Fruit fly (Drosophila melanogaster) whole organism, embryonic: ENCODE measurements around the gene Fibp.

Experiments used
- Awh ChIP-seq: fragments of 200-800 bp; sonication (Bioruptor generic); IDR thresholded peaks from 2 replicates; pipeline ENCODE4, ENCODE4 v1.3.6; 2022; ENCODE audit warnings: missing biosample characterization, missing genetic modification characterization
- Blimp-1 ChIP-seq: fragments of 200-800 bp; sonication (Bioruptor generic); optimal IDR thresholded peaks from 3 replicates; lab custom pipeline; 2018; ENCODE audit warnings: missing biosample characterization, missing genetic modification characterization, mild to moderate bottlenecking, moderate library complexity, missing genetic modification reagents
- CG10274 ChIP-seq: fragments of 200-800 bp; sonication (Bioruptor generic); optimal IDR thresholded peaks from 3 replicates; lab custom pipeline; 2017; ENCODE audit warnings: missing biosample characterization, mild to moderate bottlenecking, missing genetic modification characterization
- CG10366 ChIP-seq: fragments of 200-800 bp; sonication (Bioruptor generic); IDR thresholded peaks from 2 replicates; pipeline ENCODE4 v1.3.6; 2022; ENCODE audit warnings: missing biosample characterization, missing genetic modification characterization
- CG10979 ChIP-seq: fragments of 200-800 bp; sonication (Bioruptor generic); optimal IDR thresholded peaks from 2 replicates; lab custom pipeline; 2018; ENCODE audit warnings: missing biosample characterization, mild to moderate bottlenecking, missing genetic modification characterization, moderate library complexity
- CG12155 ChIP-seq: fragments of 200-800 bp; sonication (Bioruptor generic); optimal IDR thresholded peaks from 3 replicates; lab custom pipeline; 2016; ENCODE audit warnings: missing biosample characterization, missing genetic modification characterization
- CG12659 ChIP-seq: fragments of 200-800 bp; sonication (Bioruptor generic); optimal IDR thresholded peaks from 3 replicates; lab custom pipeline; 2017; ENCODE audit warnings: mild to moderate bottlenecking, missing biosample characterization, missing genetic modification reagents, missing genetic modification characterization
- CG17912 ChIP-seq: fragments of 200-800 bp; sonication (Bioruptor generic); optimal IDR thresholded peaks from 2 replicates; lab custom pipeline; 2018; ENCODE audit warnings: missing biosample characterization, mild to moderate bottlenecking, missing genetic modification characterization
- CG1792 ChIP-seq: fragments of 200-800 bp; sonication (Bioruptor generic); optimal IDR thresholded peaks from 2 replicates; lab custom pipeline; 2016; ENCODE audit warnings: missing biosample characterization, missing genetic modification characterization
- CG18262 ChIP-seq: fragments of 200-800 bp; optimal IDR thresholded peaks from 3 replicates; lab custom pipeline; 2019; ENCODE audit warnings: missing biosample characterization, mild to moderate bottlenecking, missing genetic modification characterization, moderate library complexity
- CG2199 ChIP-seq: fragments of 200-800 bp; sonication (Bioruptor generic); IDR thresholded peaks from 3 replicates; pipeline ENCODE4 v1.3.6; 2022; ENCODE audit warnings: missing biosample characterization, missing genetic modification characterization
- CG2712 ChIP-seq: fragments of 200-800 bp; optimal IDR thresholded peaks from 3 replicates; lab custom pipeline; 2019; ENCODE audit warnings: missing biosample characterization, mild to moderate bottlenecking, missing genetic modification characterization, moderate library complexity
- CG33213 ChIP-seq: fragments of 200-800 bp; sonication (Bioruptor generic); optimal IDR thresholded peaks from 3 replicates; lab custom pipeline; 2016; ENCODE audit warnings: missing biosample characterization, missing genetic modification characterization
- CG33557 ChIP-seq: fragments of 200-800 bp; sonication (Bioruptor generic); optimal IDR thresholded peaks from 2 replicates; lab custom pipeline; 2019; ENCODE audit warnings: missing biosample characterization, mild to moderate bottlenecking, missing genetic modification characterization, moderate library complexity
- CG3838 ChIP-seq: fragments of 200-800 bp; sonication (Bioruptor generic); optimal IDR thresholded peaks from 3 replicates; lab custom pipeline; 2016; ENCODE audit warnings: missing biosample characterization, missing genetic modification characterization
- CG6254 ChIP-seq: fragments of 200-800 bp; sonication (Bioruptor generic); optimal IDR thresholded peaks from 3 replicates; lab custom pipeline; 2017; ENCODE audit warnings: mild to moderate bottlenecking, missing biosample characterization, missing genetic modification reagents, missing genetic modification characterization
- CG7745 ChIP-seq: fragments of 200-800 bp; sonication (Bioruptor generic); optimal IDR thresholded peaks from 2 replicates; lab custom pipeline; 2018; ENCODE audit warnings: missing biosample characterization, mild to moderate bottlenecking, missing genetic modification characterization, moderate library complexity
- CG7987 ChIP-seq: fragments of 200-800 bp; sonication (Bioruptor generic); optimal IDR thresholded peaks from 2 replicates; lab custom pipeline; 2018; ENCODE audit warnings: missing biosample characterization, mild to moderate bottlenecking, missing genetic modification characterization, moderate library complexity
- CG8478 ChIP-seq: fragments of >200 bp; optimal IDR thresholded peaks from 2 replicates; lab custom pipeline; 2018
- Chrac-16 ChIP-seq: fragments of 200-800 bp; sonication (Bioruptor generic); optimal IDR thresholded peaks from 3 replicates; lab custom pipeline; 2016; ENCODE audit warnings: missing biosample characterization, missing genetic modification characterization
- Doc3 ChIP-seq: fragments of 200-800 bp; sonication (Bioruptor generic); IDR thresholded peaks from 3 replicates; pipeline ENCODE4 v1.3.6; 2022; ENCODE audit warnings: missing biosample characterization, missing genetic modification characterization; ENCODE audit not compliant: partially characterized antibody
- HLHmδ ChIP-seq: fragments of 200-800 bp; sonication (Bioruptor generic); optimal IDR thresholded peaks from 2 replicates; lab custom pipeline; 2018; ENCODE audit warnings: missing biosample characterization, mild to moderate bottlenecking, missing genetic modification characterization, moderate library complexity
- Lpt ChIP-seq: fragments of >200 bp; optimal IDR thresholded peaks from 2 replicates; lab custom pipeline; 2018; ENCODE audit warnings: missing biosample characterization, missing genetic modification characterization
- MESR4 ChIP-seq: fragments of 200-800 bp; sonication (Bioruptor generic); optimal IDR thresholded peaks from 2 replicates; lab custom pipeline; 2018; ENCODE audit warnings: missing biosample characterization, mild to moderate bottlenecking, missing genetic modification characterization, moderate library complexity
- Neu2 ChIP-seq: fragments of 200-800 bp; sonication (Bioruptor generic); optimal IDR thresholded peaks from 3 replicates; lab custom pipeline; 2016; ENCODE audit warnings: missing biosample characterization, missing genetic modification characterization, borderline replicate concordance
- Pdp1 ChIP-seq, 2 experiments: fragments of 200-800 bp; sonication (Bioruptor generic); optimal IDR thresholded peaks; 3 replicates each; lab custom pipeline; 2016; ENCODE audit warnings: missing biosample characterization in 2 of 2, missing genetic modification characterization in 2 of 2, mild to moderate bottlenecking in 1 of 2, moderate library complexity in 1 of 2
- Rfx ChIP-seq: fragments of 200-800 bp; sonication (Bioruptor generic); IDR thresholded peaks from 2 replicates; pipeline ENCODE4 v1.3.6; 2022; ENCODE audit warnings: missing biosample characterization, missing genetic modification characterization
- Scr ChIP-seq: fragments of 200-800 bp; sonication (Bioruptor generic); IDR thresholded peaks from 2 replicates; pipeline ENCODE4 v1.3.6; 2022; ENCODE audit warnings: missing biosample characterization, missing genetic modification characterization; ENCODE audit not compliant: partially characterized antibody
- Stat92E ChIP-seq, 3 experiments: fragments of >200 bp in 2 of 3; fragments of 200-800 bp in 1 of 3; sonication (Bioruptor generic) in 1 of 3; optimal IDR thresholded peaks; 2 replicates each; lab custom pipeline; 2017 to 2019; ENCODE audit warnings: missing biosample characterization in 3 of 3, missing genetic modification characterization in 3 of 3, mild to moderate bottlenecking in 1 of 3, moderate library complexity in 1 of 3
- YL-1 ChIP-seq: fragments of 200-800 bp; sonication (Bioruptor generic); optimal IDR thresholded peaks from 3 replicates; lab custom pipeline; 2017; ENCODE audit warnings: missing biosample characterization, mild to moderate bottlenecking, missing genetic modification characterization
- ab ChIP-seq: fragments of 200-800 bp; sonication (Bioruptor generic); optimal IDR thresholded peaks from 2 replicates; lab custom pipeline; 2016; ENCODE audit warnings: missing biosample characterization, missing genetic modification characterization
- bcd ChIP-seq: fragments of 200-800 bp; sonication (Bioruptor generic); optimal IDR thresholded peaks from 2 replicates; lab custom pipeline; 2017; ENCODE audit warnings: missing biosample characterization, mild to moderate bottlenecking, missing genetic modification characterization
- bsh ChIP-seq, 2 experiments: fragments of 200-800 bp; sonication (Bioruptor generic); optimal IDR thresholded peaks; 2 replicates each; lab custom pipeline; 2017 to 2018; ENCODE audit warnings: mild to moderate bottlenecking in 2 of 2, missing biosample characterization in 2 of 2, missing genetic modification characterization in 2 of 2, moderate library complexity in 1 of 2
- chm ChIP-seq: fragments of 200-800 bp; sonication (Bioruptor generic); IDR thresholded peaks from 2 replicates; pipeline ENCODE4 v1.3.6; 2022; ENCODE audit warnings: missing biosample characterization, missing genetic modification characterization
- da ChIP-seq: fragments of 200-800 bp; sonication (Bioruptor generic); optimal IDR thresholded peaks from 2 replicates; lab custom pipeline; 2016; ENCODE audit warnings: missing biosample characterization, missing genetic modification characterization
- fd102C ChIP-seq: fragments of 200-800 bp; sonication (Bioruptor generic); optimal IDR thresholded peaks from 2 replicates; lab custom pipeline; 2018; ENCODE audit warnings: missing biosample characterization, mild to moderate bottlenecking, missing genetic modification characterization, moderate library complexity
- fd3F ChIP-seq: fragments of 200-800 bp; sonication (Bioruptor generic); optimal IDR thresholded peaks from 2 replicates; lab custom pipeline; 2018; ENCODE audit warnings: missing biosample characterization, mild to moderate bottlenecking, missing genetic modification characterization, moderate library complexity
- gcm2 ChIP-seq: fragments of 200-800 bp; sonication (Bioruptor generic); optimal IDR thresholded peaks from 2 replicates; lab custom pipeline; 2016; ENCODE audit warnings: missing biosample characterization, missing genetic modification characterization
- gfzf ChIP-seq: fragments of 200-800 bp; sonication (Bioruptor generic); optimal IDR thresholded peaks from 2 replicates; lab custom pipeline; 2016; ENCODE audit warnings: missing biosample characterization, mild to moderate bottlenecking, missing genetic modification characterization, moderate library complexity
- jigr1 ChIP-seq: fragments of 200-800 bp; sonication (Bioruptor generic); IDR thresholded peaks from 3 replicates; pipeline ENCODE4 v1.3.6; 2022; ENCODE audit warnings: missing biosample characterization, missing genetic modification characterization
- lbe ChIP-seq: fragments of 200-800 bp; sonication (Bioruptor generic); optimal IDR thresholded peaks from 2 replicates; lab custom pipeline; 2016; ENCODE audit warnings: missing biosample characterization, mild to moderate bottlenecking, missing genetic modification characterization
- mld ChIP-seq: fragments of 200-800 bp; sonication (Bioruptor generic); IDR thresholded peaks from 3 replicates; pipeline ENCODE4 v1.3.6; 2022; ENCODE audit warnings: missing biosample characterization, missing genetic modification characterization; ENCODE audit not compliant: partially characterized antibody
- pb ChIP-seq: fragments of 200-800 bp; sonication (Bioruptor generic); optimal IDR thresholded peaks from 3 replicates; lab custom pipeline; 2016; ENCODE audit warnings: missing biosample characterization, missing genetic modification characterization
- seq ChIP-seq: fragments of 200-800 bp; sonication (Bioruptor generic); IDR thresholded peaks from 2 replicates; pipeline ENCODE4 v1.3.6; 2022; ENCODE audit warnings: missing biosample characterization, missing genetic modification characterization
- slou ChIP-seq: fragments of 200-800 bp; sonication (Bioruptor generic); optimal IDR thresholded peaks from 3 replicates; lab custom pipeline; 2016; ENCODE audit warnings: missing biosample characterization, missing genetic modification characterization
- so ChIP-seq: fragments of 200-800 bp; sonication (Bioruptor generic); IDR thresholded peaks from 3 replicates; pipeline ENCODE4 v1.3.6; 2022; ENCODE audit warnings: missing biosample characterization, missing genetic modification characterization
- stwl ChIP-seq: fragments of 200-800 bp; sonication (Bioruptor generic); optimal IDR thresholded peaks from 3 replicates; lab custom pipeline; 2018; ENCODE audit warnings: missing biosample characterization, mild to moderate bottlenecking, missing genetic modification characterization, moderate library complexity
- tx ChIP-seq: fragments of 200-800 bp; sonication (Bioruptor generic); optimal IDR thresholded peaks from 2 replicates; lab custom pipeline; 2016; ENCODE audit warnings: missing biosample characterization, missing genetic modification characterization
- z ChIP-seq: fragments of 200-800 bp; sonication (Bioruptor generic); IDR thresholded peaks from 3 replicates; pipeline ENCODE4 v1.3.6; 2022; ENCODE audit warnings: missing biosample characterization, missing genetic modification characterization
- zen ChIP-seq: fragments of 200-800 bp; sonication (Bioruptor generic); optimal IDR thresholded peaks from 3 replicates; lab custom pipeline; 2018; ENCODE audit warnings: missing biosample characterization, mild to moderate bottlenecking, missing genetic modification characterization, moderate library complexity
- zfh1 ChIP-seq: fragments of 200-800 bp; sonication (Bioruptor generic); IDR thresholded peaks from 3 replicates; pipeline ENCODE4 v1.3.6; 2022; ENCODE audit warnings: missing biosample characterization, missing genetic modification characterization

Gene Fibp

dm6 chr3L:19807103-19807502 is 10.7 kb downstream of the Fibp start, which contains the start of the genes CG14104 and Kap-alpha1 (continued):
- TF ChIP-seq CG10274 (no peak), Stat92E (GFP tag; optimal IDR thresholded peaks at IDR 0.05; lab: Kevin White, UChicago) (peak in 1 of 3 experiments; percentile 8), zfh1 (GFP tag; lab: Robert Waterston, UW) (no peak), Blimp-1 (GFP tag; lab: Kevin White, UChicago) (no peak), CG10366 (GFP tag; lab: Robert Waterston, UW) (no peak), Neu2 (GFP tag; lab: Kevin White, UChicago) (no peak), CG3838 (no peak), CG33557 (no peak), lbe (GFP tag; lab: Kevin White, UChicago) (no peak), stwl (tag; lab: Kevin White, UChicago) (peak; percentile 56), fd102C (GFP tag; lab: Kevin White, UChicago) (no peak), pb (GFP tag; lab: Kevin White, UChicago) (no peak), CG12155 (GFP tag; lab: Kevin White, UChicago) (peak; percentile 9), CG7745 (tag; lab: Kevin White, UChicago) (no peak), CG1792 (GFP tag; lab: Kevin White, UChicago) (no peak), CG12659 (peak; percentile 42), tx (GFP tag; lab: Kevin White, UChicago) (no peak), CG7987 (GFP tag; lab: Kevin White, UChicago) (no peak), fd3F (GFP tag; lab: Kevin White, UChicago) (no peak), gfzf (GFP tag; lab: Kevin White, UChicago) (peak; percentile 11), slou (GFP tag; lab: Kevin White, UChicago) (no peak), jigr1 (no peak), Scr (GFP tag; lab: Robert Waterston, UW) (peak; percentile 71), CG17912 (GFP tag; lab: Kevin White, UChicago) (no peak), bcd (GFP tag; lab: Kevin White, UChicago) (no peak), CG2712 (tag; lab: Kevin White, UChicago) (no peak), seq (no peak), Pdp1 (GFP tag; optimal IDR thresholded peaks at IDR 0.05; lab: Kevin White, UChicago) (peak in 1 of 2 experiments; percentile 24), Doc3 (peak; percentile 64), z (GFP tag; lab: Robert Waterston, UW) (no peak), mld (GFP tag; lab: Robert Waterston, UW) (0 out of 3 replicates have a peak, but pooled peaks have one; percentile 12), MESR4 (GFP tag; lab: Kevin White, UChicago) (peak; percentile 96), gcm2 (GFP tag; lab: Kevin White, UChicago) (no peak), da (GFP tag; lab: Kevin White, UChicago) (no peak), bsh (GFP tag; optimal IDR thresholded peaks at IDR 0.05; lab: Kevin White, UChicago) (no peak), zen (tag; lab: Kevin White, UChicago) (peak; percentile 43), CG10979 (tag; lab: Kevin White, UChicago) (peak; percentile 1), Awh (no peak), Lpt (no peak), Rfx (GFP tag; lab: Robert Waterston, UW) (no peak; the same call in 1 of the 2 replicates), HLHmδ (GFP tag; lab: Kevin White, UChicago) (no peak), CG2199 (GFP tag; lab: Robert Waterston, UW) (0 out of 3 replicates have a peak, but pooled peaks have one; percentile 35), CG18262 (tag; lab: Kevin White, UChicago) (no peak), Chrac-16 (GFP tag; lab: Kevin White, UChicago) (no peak), chm (GFP tag; lab: Robert Waterston, UW) (no peak), CG8478 (lab: Kevin White, UChicago) (peak; percentile 67), CG33213 (GFP tag; lab: Kevin White, UChicago) (no peak), so (GFP tag; lab: Robert Waterston, UW) (no peak), ab (no peak), YL-1 (GFP tag; lab: Kevin White, UChicago) (peak; percentile 57), CG6254 (no peak)
